Worm (Caenorhabditis elegans): ENCODE measurements around the gene emc-3.
A peak's percentile ranks its signal among the peaks of the same experiment; 100 is the strongest.

emc-3 gene

ce11 chrIV:13408018-13408417 is 26.3 kb upstream of the emc-3 start, which contains the start of gene Y62E10A.19:
Gene Y62E10A.19 (minus strand): TSS chrIV:13408306.
- TF ChIP-seq jun-1 (tag; optimal IDR thresholded peaks at IDR 0.05) = no peak
- TF ChIP-seq nhr-25 (tag; optimal IDR thresholded peaks at IDR 0.05) = peak; percentile 30

ce11 chrIV:13400456-13401364 is 19.0 kb upstream of the emc-3 start, which contains the start of the genes memi-2 and cyp-31A5:
Gene memi-2 (minus strand): TSS chrIV:13400506.
Gene cyp-31A5 (plus strand): TSS chrIV:13401289.
- TF ChIP-seq hmg-11 (tag; optimal IDR thresholded peaks at IDR 0.05) (no peak), R02D3.7 (tag; optimal IDR thresholded peaks at IDR 0.05) (no peak), elt-1 (tag; optimal IDR thresholded peaks at IDR 0.05) (no peak), fkh-2 (tag; optimal IDR thresholded peaks at IDR 0.05) (no peak), lsy-12 (tag; optimal IDR thresholded peaks at IDR 0.05) (no peak), zag-1 (tag; optimal IDR thresholded peaks at IDR 0.05) (no peak), nhr-25 (tag; optimal IDR thresholded peaks at IDR 0.05) (no peak), nhr-67 (tag; optimal IDR thresholded peaks at IDR 0.05) (no peak)

- TF ChIP-seq egl-27 (tag; optimal IDR thresholded peaks at IDR 0.05) (no peak), nhr-237 (tag; optimal IDR thresholded peaks at IDR 0.05) (no peak), nhr-43 (tag; optimal IDR thresholded peaks at IDR 0.05; ENCODE audit: poor library complexity, severe bottlenecking) (no peak), sea-2 (GFP tag; optimal IDR thresholded peaks at IDR 0.05) (no peak), hmg-11 (tag; optimal IDR thresholded peaks at IDR 0.05) (no peak), egl-5 (tag; optimal IDR thresholded peaks at IDR 0.05) (no peak), mml-1 (tag; optimal IDR thresholded peaks at IDR 0.05) (no peak), nhr-25 (tag; optimal IDR thresholded peaks at IDR 0.05) (no peak), nhr-77 (tag; optimal IDR thresholded peaks at IDR 0.05) (no peak), aly-2 (tag; optimal IDR thresholded peaks at IDR 0.05) (no peak)
Measured at ce11 chrIV:13398728-13399127, 17.0 kb upstream of the emc-3 start, which contains the start of gene Y62E10A.13. Gene Y62E10A.13 (minus strand): TSS chrIV:13399053.

ce11 chrIV:13396375-13396774 is 14.7 kb upstream of the emc-3 start:
- no peak for TF ChIP-seq ZK546.5 (tag; optimal IDR thresholded peaks at IDR 0.05)
- TF ChIP-seq zag-1 (tag; optimal IDR thresholded peaks at IDR 0.05) = no peak
- no peak for TF ChIP-seq nhr-11 (tag; optimal IDR thresholded peaks at IDR 0.05)
- TF ChIP-seq jun-1 (tag; optimal IDR thresholded peaks at IDR 0.05) = no peak
- no peak for TF ChIP-seq lsy-12 (tag; optimal IDR thresholded peaks at IDR 0.05)
- peak; percentile 78 for TF ChIP-seq pha-4 (tag; optimal IDR thresholded peaks at IDR 0.05)
- TF ChIP-seq skn-1 (tag; optimal IDR thresholded peaks at IDR 0.05) = peak; percentile 73
- TF ChIP-seq elt-2 (tag; optimal IDR thresholded peaks at IDR 0.05) = peak; percentile 90
- no peak for TF ChIP-seq nhr-23 (tag; optimal IDR thresholded peaks at IDR 0.05)
- TF ChIP-seq elt-3 (tag; optimal IDR thresholded peaks at IDR 0.05) = peak in 1 of 3 experiments; percentile 15
- TF ChIP-seq nhr-28 (tag; optimal IDR thresholded peaks at IDR 0.05) = no peak
- peak; percentile 91 for TF ChIP-seq pqm-1 (tag; optimal IDR thresholded peaks at IDR 0.05)
- TF ChIP-seq ztf-4 (tag; optimal IDR thresholded peaks at IDR 0.05) = no peak
- TF ChIP-seq nhr-43 (tag; optimal IDR thresholded peaks at IDR 0.05; ENCODE audit: poor library complexity, severe bottlenecking) = peak; percentile 8

- peak; percentile 38 for TF ChIP-seq ztf-4 (tag; optimal IDR thresholded peaks at IDR 0.05)
- TF ChIP-seq tbx-2 (tag; optimal IDR thresholded peaks at IDR 0.05) = peak; percentile 73
- peak; percentile 91 for TF ChIP-seq nfya-1 (tag; optimal IDR thresholded peaks at IDR 0.05; ENCODE audit: insufficient read depth)
- TF ChIP-seq ama-1 (optimal IDR thresholded peaks at IDR 0.05) = no peak
- peak; percentile 100 for TF ChIP-seq mml-1 (tag; optimal IDR thresholded peaks at IDR 0.05)
- peak; percentile 93 for TF ChIP-seq nhr-43 (tag; optimal IDR thresholded peaks at IDR 0.05; ENCODE audit: poor library complexity, severe bottlenecking)
- TF ChIP-seq mdl-1 (tag; optimal IDR thresholded peaks at IDR 0.05) = peak; percentile 63
- TF ChIP-seq egl-5 (tag; optimal IDR thresholded peaks at IDR 0.05) = peak; percentile 25
- TF ChIP-seq lsy-12 (tag; optimal IDR thresholded peaks at IDR 0.05) = peak; percentile 59
- peak; percentile 65 for TF ChIP-seq ceh-28 (tag; optimal IDR thresholded peaks at IDR 0.05)
- peak in 1 of 3 experiments; percentile 54 for TF ChIP-seq elt-3 (tag; optimal IDR thresholded peaks at IDR 0.05)
- peak; percentile 81 for TF ChIP-seq unc-62 (GFP tag; optimal IDR thresholded peaks at IDR 0.05)
- TF ChIP-seq ZK546.5 (tag; optimal IDR thresholded peaks at IDR 0.05) = no peak
- TF ChIP-seq pha-4 (tag; optimal IDR thresholded peaks at IDR 0.05) = peak; percentile 81
- TF ChIP-seq sea-2 (GFP tag; optimal IDR thresholded peaks at IDR 0.05) = no peak
- TF ChIP-seq fos-1 (tag; optimal IDR thresholded peaks at IDR 0.05) = peak; percentile 18
- peak; percentile 95 for TF ChIP-seq hmg-11 (tag; optimal IDR thresholded peaks at IDR 0.05)
- no peak for TF ChIP-seq nhr-237 (tag; optimal IDR thresholded peaks at IDR 0.05)
- peak; percentile 65 for TF ChIP-seq pqm-1 (tag; optimal IDR thresholded peaks at IDR 0.05)
- no peak for TF ChIP-seq ceh-9 (tag; optimal IDR thresholded peaks at IDR 0.05)
- peak; percentile 66 for TF ChIP-seq egl-27 (tag; optimal IDR thresholded peaks at IDR 0.05)
- TF ChIP-seq fkh-2 (tag; optimal IDR thresholded peaks at IDR 0.05) = no peak
- peak; percentile 66 for TF ChIP-seq R02D3.7 (tag; optimal IDR thresholded peaks at IDR 0.05)
- TF ChIP-seq unc-39 (tag; optimal IDR thresholded peaks at IDR 0.05) = peak; percentile 36
- TF ChIP-seq snpc-4 (tag; optimal IDR thresholded peaks at IDR 0.05) = peak; percentile 5
- TF ChIP-seq fkh-10 (GFP tag; optimal IDR thresholded peaks at IDR 0.05) = peak; percentile 70
- peak; percentile 90 for TF ChIP-seq nhr-25 (tag; optimal IDR thresholded peaks at IDR 0.05)
- peak; percentile 59 for TF ChIP-seq nhr-11 (tag; optimal IDR thresholded peaks at IDR 0.05)
- peak; percentile 91 for TF ChIP-seq elt-2 (tag; optimal IDR thresholded peaks at IDR 0.05)
- peak; percentile 45 for TF ChIP-seq lin-15B (tag; optimal IDR thresholded peaks at IDR 0.05)
- peak; percentile 62 for TF ChIP-seq elt-1 (tag; optimal IDR thresholded peaks at IDR 0.05)
- TF ChIP-seq skn-1 (tag; optimal IDR thresholded peaks at IDR 0.05) = peak; percentile 6
Measured at ce11 chrIV:13395255-13395654, 13.5 kb upstream of the emc-3 start.
